Fruit fly (Drosophila melanogaster) whole organism, larva: Measurements from ENCODE around the gene SCCRO.
A peak's percentile ranks its signal among the peaks of the same experiment; 100 is the strongest.

ENCODE experiments used
- noc ChIP-seq: fragments of 200-800 bp; sonication (Bioruptor generic); optimal IDR thresholded peaks from 3 replicates; lab custom pipeline; 2019; ENCODE audit warnings: missing biosample characterization, mild to moderate bottlenecking, missing genetic modification characterization, moderate library complexity

SCCRO gene

DNA sequence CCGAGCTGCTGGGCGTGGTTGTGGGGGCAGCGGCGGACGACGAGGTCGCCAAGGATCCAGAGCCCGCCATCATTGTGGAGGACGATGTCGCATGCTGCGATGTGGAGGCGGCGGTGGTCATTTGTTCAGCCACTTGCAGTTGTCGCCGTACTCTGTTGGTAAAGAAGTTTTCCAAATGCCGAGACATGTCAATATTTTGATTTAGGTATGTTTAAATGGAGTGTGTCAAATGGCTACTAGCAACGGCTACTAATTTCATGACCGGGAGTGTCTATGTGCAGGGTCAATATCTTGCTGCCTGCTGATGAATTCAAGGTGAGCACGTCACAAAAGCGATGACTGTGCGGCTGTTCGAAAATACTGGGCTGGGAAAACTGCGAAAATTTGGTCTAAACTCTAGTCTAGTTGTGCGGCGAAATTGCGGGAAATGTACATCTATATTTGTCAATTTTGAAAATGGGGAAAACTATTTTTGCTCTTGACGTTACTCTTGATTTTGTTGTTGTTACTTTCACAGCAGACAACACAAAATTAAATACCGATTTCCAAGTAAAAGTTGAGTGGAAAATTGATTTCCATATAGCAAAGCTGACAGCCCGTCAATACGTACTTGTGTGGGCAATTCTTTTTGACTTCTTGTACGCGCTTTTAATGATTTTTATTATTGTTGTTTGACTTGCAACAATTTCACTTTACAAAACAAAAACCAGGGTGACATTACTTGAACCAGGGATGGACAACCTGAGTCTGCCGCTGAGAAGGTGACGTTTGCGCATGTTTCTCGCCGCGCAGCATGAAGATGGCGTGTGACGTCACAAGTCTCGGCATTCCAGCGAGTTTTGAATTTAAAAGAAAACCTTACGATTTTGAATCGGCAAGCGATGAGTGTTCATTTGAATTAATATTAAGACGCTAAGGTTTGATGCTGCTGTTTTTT, 24.5 kb downstream of the SCCRO start, which contains the start of gene CG7656:
Gene CG7656 (minus strand): TSS at position 731 of the 937 bp plus-strand sequence.
- peak; percentile 52 for TF ChIP-seq noc

DNA sequence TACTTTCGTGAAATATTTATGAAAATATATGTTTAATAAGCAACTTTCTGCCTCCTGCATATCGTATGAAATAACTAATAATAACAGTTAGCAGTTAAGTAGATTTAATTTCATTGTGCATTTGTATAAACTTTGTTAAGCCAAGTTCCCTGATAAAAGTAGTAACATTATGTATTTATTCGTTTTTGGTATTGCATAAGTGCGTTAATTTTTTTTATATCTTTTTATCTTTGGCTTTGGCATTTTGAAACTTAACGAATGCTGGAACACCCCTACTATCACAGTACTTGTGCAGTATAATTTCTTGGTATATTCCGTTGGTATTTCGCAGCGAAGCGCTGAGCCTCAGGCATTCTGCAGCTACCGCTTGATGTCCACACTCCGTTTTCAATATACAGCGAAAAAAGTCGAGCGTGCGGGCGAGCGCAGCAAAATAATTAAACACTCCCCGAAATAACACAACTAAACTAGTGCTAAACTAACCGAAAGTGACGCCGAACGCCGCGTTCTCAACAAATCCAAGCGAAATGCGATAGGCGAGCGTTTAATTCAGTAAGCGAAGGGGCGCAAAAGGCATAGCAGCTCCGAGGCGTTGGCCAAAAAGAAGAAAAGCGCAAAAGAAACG, 25.4 kb downstream of the SCCRO start, which contains the start of gene RhoGAP71E:
Gene RhoGAP71E (plus strand): TSS at position 347 of the 625 bp plus-strand sequence.
- TF ChIP-seq noc: peak; percentile 56

DNA sequence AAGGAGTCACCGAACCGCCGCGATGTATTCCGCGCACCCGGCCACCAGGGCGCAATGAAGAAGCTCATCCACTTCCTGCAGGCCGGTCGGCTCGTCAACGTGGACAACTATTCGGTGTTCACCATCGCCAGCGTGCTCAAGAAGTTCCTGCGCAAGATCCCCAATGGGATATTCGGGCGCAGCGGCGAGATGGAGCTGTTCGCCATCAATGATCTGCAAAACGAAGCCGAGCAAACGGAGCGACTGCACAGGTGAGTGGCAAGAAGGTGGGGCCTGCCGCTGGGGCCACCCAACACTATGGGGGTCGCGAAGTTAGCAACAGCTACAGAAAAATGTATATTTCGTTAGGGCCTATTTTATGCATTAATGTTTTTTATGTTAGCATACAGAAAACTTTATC, 26.5 kb downstream of the SCCRO start:
- TF ChIP-seq noc: no peak

- TF ChIP-seq noc: no peak
Measured at dm6 chr3L:15590803-15591597, 27.8 kb downstream of the SCCRO start.

DNA sequence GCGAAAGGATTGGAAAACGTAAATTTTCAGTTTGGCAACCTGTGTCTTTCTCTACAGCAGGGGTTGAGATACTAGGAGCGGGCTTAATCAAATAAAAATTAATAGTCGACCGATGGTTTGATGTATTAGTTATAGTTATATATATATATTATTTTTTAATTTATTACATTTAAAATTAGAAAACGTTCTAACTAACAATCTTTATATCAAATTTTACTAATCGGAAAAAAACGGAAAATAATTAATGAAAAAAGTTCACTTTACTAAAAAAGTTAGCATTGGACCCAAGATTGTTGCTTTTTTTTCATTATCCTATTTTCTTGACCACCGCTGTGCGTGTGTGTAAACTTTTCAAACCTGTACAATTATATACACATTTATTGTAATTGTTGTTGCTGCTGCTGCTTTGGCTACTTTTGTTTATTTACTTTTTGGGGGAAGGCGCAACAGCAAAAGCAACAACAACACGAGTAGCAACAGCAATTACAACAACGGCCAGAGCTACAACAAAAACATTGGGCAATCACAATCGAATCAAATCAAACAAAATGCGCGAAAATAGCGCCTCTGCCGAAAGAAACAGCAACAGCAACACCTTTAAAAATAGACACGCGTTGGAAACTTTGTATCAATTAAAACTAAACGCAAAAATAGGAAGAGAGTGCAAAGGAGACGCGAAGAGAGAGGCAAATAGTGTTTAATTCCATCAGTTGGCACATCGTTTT, 29.5 kb downstream of the SCCRO start:
- peak; percentile 51 for TF ChIP-seq noc

- no peak for TF ChIP-seq noc
Measured at dm6 chr3L:15593399-15593798, 30.2 kb downstream of the SCCRO start.

DNA sequence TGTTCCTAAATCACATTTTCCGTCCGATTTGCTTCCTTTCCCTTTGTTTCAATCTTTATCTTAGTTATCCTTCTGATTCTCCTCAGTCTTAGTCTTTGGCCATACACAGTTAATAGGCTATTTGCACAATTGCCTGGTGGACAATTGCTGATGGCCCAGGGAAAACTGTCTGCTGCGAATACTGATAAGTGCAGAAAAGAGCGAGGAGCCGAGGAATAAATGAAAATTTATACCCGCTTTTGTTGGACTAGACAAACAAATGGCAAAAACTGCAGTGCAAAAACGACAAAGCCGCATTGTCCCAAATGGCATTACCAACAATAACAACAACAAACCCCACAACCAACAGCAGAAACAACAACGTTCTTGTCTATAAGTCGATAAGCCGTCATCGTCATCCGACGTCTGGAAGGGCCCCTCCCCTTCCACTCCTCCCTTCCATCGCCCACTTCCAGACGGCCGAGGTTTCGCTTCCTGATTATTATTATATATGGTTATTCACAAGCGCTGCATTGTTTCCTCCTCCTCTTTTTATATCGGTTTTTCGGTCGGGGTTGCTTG, 30.9 kb downstream of the SCCRO start:
- TF ChIP-seq noc: no peak

dm6 chr3L:15595175-15595724, 32.0 kb downstream of the SCCRO start:
- no peak for TF ChIP-seq noc

DNA sequence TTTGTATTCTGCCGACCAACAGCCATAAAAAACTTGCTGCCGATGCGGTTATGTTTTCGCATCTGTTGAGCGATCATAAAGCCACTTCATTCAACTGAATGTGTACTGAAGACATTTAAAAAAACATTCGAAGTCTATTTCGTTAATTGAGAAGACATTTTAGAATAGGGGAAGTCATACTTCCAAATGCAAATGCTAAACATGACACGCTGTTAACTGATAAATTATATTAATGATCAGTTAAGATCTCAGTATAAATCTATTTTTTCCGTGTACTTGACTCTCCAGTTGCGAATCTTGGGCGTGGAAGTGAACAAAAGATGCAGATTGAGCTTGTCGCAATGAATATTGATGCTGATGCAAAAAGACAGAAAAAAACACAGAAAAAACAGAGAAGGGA, 32.8 kb downstream of the SCCRO start:
- no peak for TF ChIP-seq noc

DNA sequence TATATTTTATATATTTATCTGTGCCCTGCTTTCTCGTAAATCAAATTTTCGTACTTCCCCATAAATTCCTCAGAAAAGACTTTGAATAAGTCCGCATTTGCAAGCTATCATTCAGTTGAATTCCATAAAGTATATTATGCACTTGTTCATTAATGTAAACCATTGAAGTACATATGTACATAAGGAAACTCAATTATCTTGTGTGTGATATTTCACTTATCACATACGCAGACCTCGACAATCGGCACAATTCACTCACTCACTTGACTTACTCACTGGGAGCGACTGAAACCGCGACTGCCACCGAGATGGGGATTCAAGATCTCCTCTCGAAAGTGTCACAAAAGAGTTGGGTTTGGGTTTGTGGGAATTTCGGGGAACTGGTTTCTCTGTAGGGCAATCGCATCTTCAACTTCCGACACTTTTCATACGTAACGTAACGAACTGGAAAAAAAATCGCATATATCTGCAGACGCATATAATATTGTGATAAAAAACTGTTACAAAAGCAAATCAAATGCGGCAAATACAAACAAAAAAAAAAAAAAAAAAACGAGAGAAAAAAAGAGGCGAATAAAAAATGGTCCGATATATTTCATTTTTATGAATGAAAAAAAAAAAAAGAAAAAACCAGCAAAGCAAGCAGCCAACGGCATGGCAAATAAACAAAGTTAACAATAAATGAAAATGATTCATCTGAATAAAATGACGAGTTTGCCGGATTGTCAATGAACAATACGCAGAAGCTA, 34.0 kb downstream of the SCCRO start:
- TF ChIP-seq noc: no peak

- peak; percentile 22 for TF ChIP-seq noc
Measured at dm6 chr3L:15597945-15598344, 34.7 kb downstream of the SCCRO start.

- TF ChIP-seq noc: no peak
Measured at dm6 chr3L:15599190-15599589, 36.0 kb downstream of the SCCRO start.

- no peak for TF ChIP-seq noc
Measured at dm6 chr3L:15600051-15600450, 36.8 kb downstream of the SCCRO start.

- no peak for TF ChIP-seq noc
Measured at dm6 chr3L:15604979-15605378, 41.8 kb downstream of the SCCRO start.

DNA sequence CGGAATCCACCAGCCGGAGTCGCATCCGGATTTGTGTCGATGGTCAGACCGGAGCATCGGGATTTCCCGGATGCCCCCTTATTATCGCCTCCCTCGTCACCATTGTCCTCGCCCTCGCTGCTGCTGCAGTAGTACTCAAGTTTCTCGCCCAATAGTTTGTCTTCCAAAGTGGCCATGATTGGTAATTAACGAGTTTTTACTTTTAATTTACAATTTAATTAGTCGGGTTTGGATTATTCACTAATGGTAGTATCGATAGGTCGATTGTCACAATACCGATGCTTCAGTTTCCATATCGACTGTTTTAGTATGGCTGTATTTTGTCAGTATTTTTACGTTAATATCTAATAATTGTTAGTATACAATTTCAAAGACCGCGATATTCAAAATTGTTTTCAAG, 46.9 kb downstream of the SCCRO start, which contains the start of gene CG7650:
Gene CG7650 (minus strand): TSS at position 278 of the 400 bp plus-strand sequence.
- no peak for TF ChIP-seq noc
